In the genomic region with DNA sequence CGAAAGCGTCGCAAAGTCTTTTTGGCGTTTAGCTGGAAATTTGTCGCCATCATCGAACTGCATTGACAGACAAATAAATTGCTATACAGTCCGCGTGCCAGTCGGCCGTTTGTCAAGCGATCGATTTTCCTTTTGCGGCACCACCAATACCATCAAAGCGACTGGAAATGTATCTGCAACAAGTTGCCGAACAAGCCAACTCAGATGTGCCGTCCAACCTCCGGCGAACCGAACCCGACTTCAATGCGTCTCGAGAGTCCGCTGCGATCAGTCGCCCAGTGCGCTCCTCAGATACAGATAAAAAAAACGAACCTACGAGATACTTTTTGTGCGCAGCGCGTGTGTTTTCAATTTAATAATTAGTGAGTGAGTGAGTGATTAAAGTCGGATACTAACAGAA, we compare ENCODE assay signal across 1 fruit fly cellular context.
TF ChIP-seq lines count a peak whose summit lies in the region.

No protein-coding gene starts in this region.

TF ChIP-seq in whole organism, prepupa, 60 proteins besides CTCF, POLR2A, EP300 and RAD21 (continued from another document):
- TF ChIP-seq CG3919 (GFP tag; optimal IDR thresholded peaks at IDR 0.05; lab: Kevin White, UChicago) = peak; percentile 27
